Worm (Caenorhabditis elegans) whole organism, young adult: ENCODE measurements around the gene F14H3.3.

ENCODE experiments used
- B0336.3 ChIP-seq: fragments of 200-800 bp; sonication (Bioruptor generic); IDR thresholded peaks from 2 replicates; pipeline ENCODE4 v1.3.6; 2022; ENCODE audit warnings: missing genetic modification characterization, missing compliant biosample characterization
- D2030.7 ChIP-seq: fragments of 200-800 bp; sonication (Bioruptor generic); IDR thresholded peaks from 2 replicates; pipeline ENCODE4 v1.3.6; 2022; ENCODE audit warnings: missing genetic modification reagents, missing genetic modification characterization, missing compliant biosample characterization
- F33H1.4 ChIP-seq: fragments of 200-800 bp; sonication (Bioruptor generic); IDR thresholded peaks from 2 replicates; pipeline ENCODE4 v1.3.6; 2022; ENCODE audit warnings: missing genetic modification reagents, missing genetic modification characterization, missing compliant biosample characterization
- F49E8.2 ChIP-seq: sonication (generic microtip); optimal IDR thresholded peaks from 3 replicates; lab custom pipeline; 2017; ENCODE audit warnings: missing genetic modification characterization, mild to moderate bottlenecking, missing compliant biosample characterization, antibody characterized with exemption, moderate library complexity; ENCODE audit not compliant: insufficient read depth
- F55B11.4 ChIP-seq: sonication (generic microtip); optimal IDR thresholded peaks from 2 replicates; lab custom pipeline; 2016; ENCODE audit warnings: missing compliant biosample characterization, missing genetic modification characterization, borderline replicate concordance; ENCODE audit not compliant: insufficient read depth
- F57A8.1 ChIP-seq: fragments of 200-800 bp; sonication (Bioruptor generic); optimal IDR thresholded peaks from 2 replicates; lab custom pipeline; 2018; ENCODE audit warnings: mild to moderate bottlenecking, missing genetic modification characterization, moderate library complexity, missing compliant biosample characterization
- K11D2.4 ChIP-seq: fragments of 200-800 bp; sonication (Bioruptor generic); IDR thresholded peaks from 2 replicates; pipeline ENCODE4 v1.3.6; 2022; ENCODE audit warnings: missing genetic modification reagents, missing genetic modification characterization, missing compliant biosample characterization
- T07F8.4 ChIP-seq: sonication (generic microtip); optimal IDR thresholded peaks from 2 replicates; lab custom pipeline; 2016; ENCODE audit warnings: mild to moderate bottlenecking, missing genetic modification characterization, moderate library complexity, missing compliant biosample characterization
- Y79H2A.3 ChIP-seq: fragments of 200-800 bp; sonication (Bioruptor generic); conservative IDR thresholded peaks from 2 replicates; pipeline ENCODE4 v1.3.6; 2022; ENCODE audit warnings: missing genetic modification reagents, missing genetic modification characterization, missing compliant biosample characterization
- ama-1 ChIP-seq, 3 experiments: fragments of 150-350 bp in 1 of 3; sonication (generic microtip) in 2 of 3; optimal IDR thresholded peaks; 2 replicates each; lab custom pipeline; 2014 to 2018; ENCODE audit warnings: missing biosample characterization in 2 of 3, missing genetic modification characterization in 2 of 3, missing genetic modification reagents in 2 of 3
- aptf-2 ChIP-seq: fragments of 200-800 bp; sonication (Bioruptor generic); conservative IDR thresholded peaks from 2 replicates; pipeline ENCODE4 v1.3.6; 2022; ENCODE audit warnings: missing genetic modification reagents, missing genetic modification characterization, missing compliant biosample characterization
- atf-7 ChIP-seq: sonication (generic microtip); optimal IDR thresholded peaks from 2 replicates; lab custom pipeline; 2017; ENCODE audit warnings: mild to moderate bottlenecking, missing genetic modification characterization, missing compliant biosample characterization
- athp-1 ChIP-seq: sonication (generic microtip); optimal IDR thresholded peaks from 2 replicates; lab custom pipeline; 2017; ENCODE audit warnings: mild to moderate bottlenecking, missing genetic modification characterization, missing compliant biosample characterization
- attf-5 ChIP-seq: fragments of 200-800 bp; sonication (Bioruptor generic); optimal IDR thresholded peaks from 2 replicates; lab custom pipeline; 2018; ENCODE audit warnings: mild to moderate bottlenecking, missing genetic modification characterization, missing compliant biosample characterization
- bed-1 ChIP-seq: fragments of 200-800 bp; sonication (Bioruptor generic); IDR thresholded peaks from 2 replicates; pipeline ENCODE4 v1.3.6; 2022; ENCODE audit warnings: missing genetic modification reagents, missing genetic modification characterization, missing compliant biosample characterization
- cebp-2 ChIP-seq: fragments of 200-800 bp; sonication (Bioruptor generic); IDR thresholded peaks from 2 replicates; pipeline ENCODE4 v1.3.6; 2022; ENCODE audit warnings: missing genetic modification characterization, missing compliant biosample characterization
- ceh-100 ChIP-seq: fragments of 200-800 bp; sonication (Bioruptor generic); IDR thresholded peaks from 2 replicates; pipeline ENCODE4 v1.3.6; 2022; ENCODE audit warnings: missing genetic modification reagents, missing genetic modification characterization, missing compliant biosample characterization
- ceh-40 ChIP-seq: fragments of 200-800 bp; sonication (Bioruptor generic); IDR thresholded peaks from 2 replicates; pipeline ENCODE4 v1.3.6; 2022; ENCODE audit warnings: missing genetic modification characterization, missing compliant biosample characterization
- ceh-79 ChIP-seq: sonication (generic microtip); optimal IDR thresholded peaks from 2 replicates; lab custom pipeline; 2017; ENCODE audit warnings: mild to moderate bottlenecking, missing genetic modification characterization, missing compliant biosample characterization
- egl-44 ChIP-seq: fragments of 200-800 bp; sonication (Bioruptor generic); IDR thresholded peaks from 2 replicates; pipeline ENCODE4 v1.3.6; 2022; ENCODE audit warnings: missing genetic modification reagents, missing genetic modification characterization, missing compliant biosample characterization
- ekl-4 ChIP-seq: fragments of 200-800 bp; sonication (Bioruptor generic); IDR thresholded peaks from 2 replicates; pipeline ENCODE4 v1.3.6; 2022; ENCODE audit warnings: missing genetic modification reagents, missing genetic modification characterization, missing compliant biosample characterization
- him-1 ChIP-seq: sonication (generic microtip); optimal IDR thresholded peaks from 2 replicates; lab custom pipeline; 2016; ENCODE audit warnings: missing genotype, missing genetic modification reagents, missing genetic modification characterization, missing compliant biosample characterization
- lin-40 ChIP-seq: sonication (generic microtip); optimal IDR thresholded peaks from 2 replicates; lab custom pipeline; 2016; ENCODE audit warnings: missing genetic modification characterization, mild to moderate bottlenecking, missing compliant biosample characterization, missing genotype, missing genetic modification reagents
- lin-54 ChIP-seq: fragments of 200-800 bp; sonication (Bioruptor generic); optimal IDR thresholded peaks from 2 replicates; lab custom pipeline; 2018; ENCODE audit warnings: mild to moderate bottlenecking, missing genetic modification characterization, missing compliant biosample characterization
- lsl-1 ChIP-seq: fragments of 200-800 bp; sonication (Bioruptor generic); optimal IDR thresholded peaks from 2 replicates; lab custom pipeline; 2018; ENCODE audit warnings: mild to moderate bottlenecking, missing genetic modification characterization, moderate library complexity, missing compliant biosample characterization
- madf-6 ChIP-seq: fragments of 200-800 bp; sonication (Bioruptor generic); IDR thresholded peaks from 2 replicates; pipeline ENCODE4 v1.3.6; 2022; ENCODE audit warnings: missing genetic modification reagents, missing genetic modification characterization, missing compliant biosample characterization
- madf-8 ChIP-seq: fragments of 200-800 bp; sonication (Bioruptor generic); conservative IDR thresholded peaks from 2 replicates; pipeline ENCODE4 v1.3.6; 2022; ENCODE audit warnings: missing genetic modification reagents, missing genetic modification characterization, missing compliant biosample characterization
- mcd-1 ChIP-seq: fragments of 200-800 bp; sonication (Bioruptor generic); IDR thresholded peaks from 2 replicates; pipeline ENCODE4 v1.3.6; 2022; ENCODE audit warnings: missing genetic modification reagents, missing genetic modification characterization, missing compliant biosample characterization
- nhr-179 ChIP-seq: sonication (generic microtip); optimal IDR thresholded peaks from 2 replicates; lab custom pipeline; 2016; ENCODE audit warnings: mild to moderate bottlenecking, missing genetic modification characterization, missing compliant biosample characterization
- nhr-27 ChIP-seq: fragments of 200-800 bp; sonication (Bioruptor generic); optimal IDR thresholded peaks from 2 replicates; lab custom pipeline; 2018; ENCODE audit warnings: mild to moderate bottlenecking, missing genetic modification characterization, moderate library complexity, missing compliant biosample characterization
- snpc-4 ChIP-seq, 5 experiments: fragments of 150-350 bp in 1 of 5; sonication (generic microtip) in 4 of 5; optimal IDR thresholded peaks; 2 replicates each; lab custom pipeline; 2014 to 2018; ENCODE audit warnings: missing genetic modification characterization in 5 of 5, missing biosample characterization in 3 of 5, antibody characterized with exemption in 2 of 5, mild to moderate bottlenecking in 2 of 5, missing compliant biosample characterization in 2 of 5, missing genotype in 2 of 5, moderate library complexity in 2 of 5, missing genetic modification reagents in 1 of 5
- tbx-9 ChIP-seq: sonication (generic microtip); optimal IDR thresholded peaks from 2 replicates; lab custom pipeline; 2016; ENCODE audit warnings: borderline replicate concordance, missing genetic modification characterization, inconsistent platforms, missing compliant biosample characterization
- xnd-1 ChIP-seq: sonication (generic microtip); optimal IDR thresholded peaks from 2 replicates; lab custom pipeline; 2016; ENCODE audit warnings: missing genotype, missing genetic modification reagents, missing genetic modification characterization, missing compliant biosample characterization
- zfh-2 ChIP-seq: fragments of 200-800 bp; sonication (Bioruptor generic); conservative IDR thresholded peaks from 2 replicates; pipeline ENCODE4 v1.3.6; 2022; ENCODE audit warnings: missing genetic modification reagents, missing genetic modification characterization, missing compliant biosample characterization
- ztf-18 ChIP-seq: sonication (generic microtip); optimal IDR thresholded peaks from 2 replicates; lab custom pipeline; 2016; ENCODE audit warnings: missing genotype, mild to moderate bottlenecking, missing genetic modification characterization, missing compliant biosample characterization
- ztf-26 ChIP-seq: sonication (generic microtip); optimal IDR thresholded peaks from 2 replicates; lab custom pipeline; 2017; ENCODE audit warnings: missing genetic modification characterization, missing compliant biosample characterization

The F14H3.3 gene

ce11 chrV:16031571-16031970 lies 21.7 kb downstream of the F14H3.3 start, which contains the start of gene T10C6.7 (continued):
- TF ChIP-seq ceh-100 (no peak), atf-7 (tag; lab: Kevin White, UChicago) (no peak), mcd-1 (no peak), nhr-179 (tag; lab: Kevin White, UChicago) (no peak), tbx-9 (no peak), nhr-27 (no peak), madf-8 (GFP tag; lab: Robert Waterston, UW) (peak; percentile 69), bed-1 (GFP tag; lab: Robert Waterston, UW) (no peak), lin-40 (tag; lab: Kevin White, UChicago) (no peak), zfh-2 (GFP tag; lab: Robert Waterston, UW) (no peak), egl-44 (GFP tag; lab: Robert Waterston, UW) (no peak), ceh-40 (GFP tag; lab: Robert Waterston, UW) (no peak), ama-1 (optimal IDR thresholded peaks at IDR 0.05; lab: Kevin White, UChicago) (no peak), ama-1 (GFP tag; optimal IDR thresholded peaks at IDR 0.05; lab: Kevin White, UChicago) (no peak)
- TF ChIP-seq, all 124 proteins: peak for 9

DNA sequence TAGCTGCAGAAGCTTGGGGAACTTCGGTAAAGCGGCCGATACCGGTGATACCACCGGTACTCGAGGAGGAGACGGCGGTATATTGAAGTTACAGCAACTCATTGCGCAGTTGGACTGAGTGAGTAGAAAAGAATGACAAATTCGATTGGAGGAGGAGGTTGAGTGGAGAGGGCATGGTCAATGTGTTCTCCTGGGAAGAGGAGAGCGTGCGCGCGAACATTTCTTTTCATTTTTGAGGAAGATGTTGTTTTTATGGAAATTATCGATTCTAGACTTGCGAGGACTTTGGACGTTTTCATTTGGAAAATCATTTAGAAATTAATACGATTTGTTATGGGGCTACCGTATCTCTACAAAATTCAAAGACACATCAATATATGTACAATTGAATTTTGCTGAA lies 24.0 kb downstream of the F14H3.3 start:
- TF ChIP-seq aptf-2 (peak; percentile 92), K11D2.4 (GFP tag; lab: Robert Waterston, UW) (no peak)

DNA sequence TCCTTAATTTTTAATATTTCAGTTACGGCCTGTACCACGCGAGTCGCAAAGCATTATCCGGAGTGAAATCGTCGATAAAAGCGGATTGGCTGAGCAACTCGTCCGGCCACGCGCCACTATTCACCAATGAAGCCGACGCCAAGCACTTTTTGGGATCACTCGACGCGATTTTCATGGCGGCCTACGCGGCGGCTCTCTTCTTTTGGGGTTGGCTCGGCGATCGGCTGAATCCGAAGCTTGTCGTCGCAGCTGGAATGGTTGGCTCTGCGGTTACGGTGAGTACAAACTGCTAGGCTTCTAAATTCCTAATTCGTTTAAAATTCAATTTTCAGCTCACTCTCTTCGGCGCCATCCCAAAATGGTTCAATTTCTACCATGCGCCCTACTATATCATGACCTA lies 28.4 kb downstream of the F14H3.3 start:
- peak; percentile 51 for TF ChIP-seq zfh-2 (GFP tag; lab: Robert Waterston, UW)
- no peak for TF ChIP-seq F57A8.1

DNA sequence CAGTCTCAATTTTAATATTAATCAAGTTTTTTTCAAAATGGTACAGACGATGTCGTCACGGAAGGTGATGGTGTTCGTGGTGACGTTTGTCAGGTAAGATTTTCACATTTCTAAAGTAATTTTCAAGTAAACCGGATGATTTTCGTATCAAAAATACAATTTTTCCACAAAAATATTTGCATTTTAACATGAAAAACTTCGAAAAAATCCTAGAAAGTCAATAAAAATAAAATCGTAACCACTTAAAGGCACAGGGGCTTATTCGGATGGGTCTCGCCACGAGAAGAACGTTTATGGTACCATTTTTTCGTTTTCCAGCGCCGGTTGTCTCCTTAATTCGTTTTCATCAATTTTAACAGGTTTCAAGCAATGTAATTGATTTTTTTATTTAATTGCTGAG lies 29.0 kb downstream of the F14H3.3 start, which contains the start of gene T10C6.6:
T10C6.6 (plus strand) TSS at position 27 of the 400 bp plus-strand sequence.
- TF ChIP-seq cebp-2 (GFP tag; lab: Robert Waterston, UW) = no peak
- no peak for TF ChIP-seq nhr-179 (tag; lab: Kevin White, UChicago)
- peak; percentile 24; the same call in 1 of the 2 replicates for TF ChIP-seq B0336.3
- TF ChIP-seq F33H1.4 = peak; percentile 84
- no peak for TF ChIP-seq atf-7 (tag; lab: Kevin White, UChicago)
- TF ChIP-seq madf-6 = peak; percentile 81
- no peak for TF ChIP-seq attf-5 (GFP tag; lab: Kevin White, UChicago)
- no peak for TF ChIP-seq Y79H2A.3 (GFP tag; lab: Robert Waterston, UW)
- peak; percentile 1 for TF ChIP-seq F49E8.2 (tag; lab: Kevin White, UChicago)
- peak; percentile 38 for TF ChIP-seq ceh-79 (tag; lab: Kevin White, UChicago)
- peak; percentile 88 for TF ChIP-seq lsl-1 (GFP tag; lab: Kevin White, UChicago)
- peak; percentile 54; the same call in 1 of the 2 replicates for TF ChIP-seq ekl-4 (GFP tag; lab: Robert Waterston, UW)
- TF ChIP-seq F55B11.4 (tag; lab: Kevin White, UChicago) = no peak
- TF ChIP-seq egl-44 (GFP tag; lab: Robert Waterston, UW) = no peak
- peak; percentile 12 for TF ChIP-seq him-1 (tag; lab: Kevin White, UChicago)
- no peak for TF ChIP-seq ztf-26 (tag; lab: Kevin White, UChicago)
- TF ChIP-seq snpc-4 (GFP tag; optimal IDR thresholded peaks at IDR 0.05; lab: Kevin White, UChicago) = no peak
- TF ChIP-seq snpc-4 (tag; optimal IDR thresholded peaks at IDR 0.05; lab: Kevin White, UChicago) = peak in 2 of 4 experiments; percentile 24 to 35
- no peak for TF ChIP-seq T07F8.4 (tag; lab: Kevin White, UChicago)
- TF ChIP-seq D2030.7 (GFP tag; lab: Robert Waterston, UW) = peak; percentile 56
- TF ChIP-seq athp-1 (tag; lab: Kevin White, UChicago) = no peak
- TF ChIP-seq xnd-1 (tag; lab: Kevin White, UChicago) = peak; percentile 79
- no peak for TF ChIP-seq lin-54 (GFP tag; lab: Kevin White, UChicago)
- peak; percentile 38; the same call in 1 of the 2 replicates for TF ChIP-seq madf-8 (GFP tag; lab: Robert Waterston, UW)
- no peak for TF ChIP-seq ztf-18
